Worm (Caenorhabditis elegans) whole organism, early embryonic: ENCODE measurements around the gene F55G1.6.

Source experiments
- ama-1 ChIP-seq: fragments of 150-350 bp; optimal IDR thresholded peaks from 2 replicates; lab custom pipeline; 2014
- flt-1 ChIP-seq: fragments of 200-800 bp; sonication (Bioruptor generic); IDR thresholded peaks from 2 replicates; pipeline ENCODE4 v1.3.6; 2022; ENCODE audit warnings: missing genetic modification characterization, missing compliant biosample characterization
- hmbx-1 ChIP-seq: sonication (generic microtip); optimal IDR thresholded peaks from 2 replicates; lab custom pipeline; 2016; ENCODE audit warnings: mild to moderate bottlenecking, missing genetic modification characterization, missing compliant biosample characterization
- hmg-4 ChIP-seq: fragments of 200-800 bp; sonication (Bioruptor generic); optimal IDR thresholded peaks from 2 replicates; lab custom pipeline; 2018; ENCODE audit warnings: mild to moderate bottlenecking, missing genetic modification characterization, missing compliant biosample characterization
- hnd-1 ChIP-seq: sonication (generic microtip); optimal IDR thresholded peaks from 2 replicates; lab custom pipeline; 2016; ENCODE audit warnings: missing genetic modification characterization, missing compliant biosample characterization
- scrt-1 ChIP-seq: fragments of 200-800 bp; sonication (Bioruptor generic); IDR thresholded peaks from 2 replicates; pipeline ENCODE4 v1.3.6; 2022; ENCODE audit warnings: missing genetic modification characterization, missing compliant biosample characterization
- sea-1 ChIP-seq: fragments of 200-800 bp; sonication (Bioruptor generic); conservative IDR thresholded peaks from 2 replicates; pipeline ENCODE4 v1.3.6; 2022; ENCODE audit warnings: missing genetic modification characterization, missing compliant biosample characterization

ce11 chrIV:7510829-7511228 is 37.5 kb downstream of the F55G1.6 start:
- no peak for TF ChIP-seq hmg-4 (GFP tag; lab: Kevin White, UChicago)
- TF ChIP-seq hmbx-1 = no peak
- TF ChIP-seq ama-1 (lab: Kevin White, UChicago) = no peak
- no peak for TF ChIP-seq flt-1 (GFP tag; lab: Robert Waterston, UW)
- no peak for TF ChIP-seq hnd-1 (tag; lab: Kevin White, UChicago)
- no peak for TF ChIP-seq scrt-1 (GFP tag; lab: Robert Waterston, UW)
- TF ChIP-seq sea-1 (GFP tag; lab: Robert Waterston, UW) = no peak
